Fruit fly (Drosophila melanogaster): ENCODE data around the gene CG4686.

Gene CG4686

DNA sequence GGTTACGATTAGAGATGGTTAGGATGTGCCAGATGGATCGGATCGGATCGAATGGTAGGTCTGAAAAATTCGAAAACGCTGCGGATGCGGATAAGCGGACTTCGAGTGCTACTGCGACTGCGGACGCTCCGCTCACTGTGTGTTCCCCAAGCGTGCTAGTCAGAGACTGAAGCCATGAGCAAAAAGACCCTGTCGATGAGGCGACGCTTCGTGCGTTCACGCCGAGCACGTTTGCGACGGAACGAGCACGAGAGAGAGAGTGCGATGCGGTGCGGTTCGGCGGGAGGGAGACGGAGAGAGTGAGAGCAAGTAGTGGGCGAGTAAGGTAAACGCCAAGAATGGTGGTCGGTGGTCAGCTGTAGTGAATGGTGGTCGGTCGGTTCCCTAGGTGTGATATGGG lies 27.6 kb upstream of the CG4686 start, which contains the start of gene bnl (continued):
- TF ChIP-seq CG4820 (GFP tag; optimal IDR thresholded peaks at IDR 0.05) (no peak), Hr39 (optimal IDR thresholded peaks at IDR 0.05) (no peak), fd102C (GFP tag; optimal IDR thresholded peaks at IDR 0.05) (peak; percentile 48), tll (GFP tag; optimal IDR thresholded peaks at IDR 0.05) (peak in 1 of 2 experiments; percentile 24), gsb-n (tag; optimal IDR thresholded peaks at IDR 0.05) (peak; percentile 43), CG4404 (GFP tag; IDR thresholded peaks at IDR 0.05) (no peak), cas (GFP tag; IDR thresholded peaks at IDR 0.05) (no peak), fd3F (GFP tag; optimal IDR thresholded peaks at IDR 0.05) (no peak), CG3163 (GFP tag; optimal IDR thresholded peaks at IDR 0.05) (peak; percentile 65), CG15269 (tag; optimal IDR thresholded peaks at IDR 0.05) (peak; percentile 48), nmo (GFP tag; optimal IDR thresholded peaks at IDR 0.05) (peak; percentile 11), YL-1 (GFP tag; optimal IDR thresholded peaks at IDR 0.05) (no peak), emc (GFP tag; optimal IDR thresholded peaks at IDR 0.05) (no peak), CG14050 (GFP tag; IDR thresholded peaks at IDR 0.05) (peak; percentile 43; the same call in 1 of the 3 replicates), CG32767 (GFP tag; IDR thresholded peaks at IDR 0.05) (peak; percentile 66; the same call in 1 of the 2 replicates), Scr (GFP tag; IDR thresholded peaks at IDR 0.05; ENCODE audit: partially characterized antibody) (peak; percentile 56), nau (GFP tag; optimal IDR thresholded peaks at IDR 0.05) (peak; percentile 59), ash1 (GFP tag; optimal IDR thresholded peaks at IDR 0.05) (peak; percentile 77), CG16815 (GFP tag; optimal IDR thresholded peaks at IDR 0.05) (no peak), ftz-f1 (GFP tag; optimal IDR thresholded peaks at IDR 0.05) (peak; percentile 81), slbo (GFP tag; IDR thresholded peaks at IDR 0.05) (no peak), Deaf1 (tag; optimal IDR thresholded peaks at IDR 0.05) (peak; percentile 100), CG31365 (tag; optimal IDR thresholded peaks at IDR 0.05) (no peak), CG7372 (GFP tag; IDR thresholded peaks at IDR 0.05) (no peak), TFAM (GFP tag; optimal IDR thresholded peaks at IDR 0.05) (no peak), CG7963 (GFP tag; IDR thresholded peaks at IDR 0.05; ENCODE audit: partially characterized antibody) (no peak), vfl (GFP tag; optimal IDR thresholded peaks at IDR 0.05) (peak; percentile 32), Fer2 (tag; optimal IDR thresholded peaks at IDR 0.05) (no peak), Ptx1 (GFP tag; IDR thresholded peaks at IDR 0.05) (no peak), kah (GFP tag; optimal IDR thresholded peaks at IDR 0.05) (peak; percentile 77), gfzf (GFP tag; optimal IDR thresholded peaks at IDR 0.05) (no peak), CG4617 (GFP tag; optimal IDR thresholded peaks at IDR 0.05; ENCODE audit: borderline replicate concordance) (no peak), Poxn (GFP tag; IDR thresholded peaks at IDR 0.05) (no peak), CG3838 (GFP tag; optimal IDR thresholded peaks at IDR 0.05) (no peak), Bteb2 (GFP tag; optimal IDR thresholded peaks at IDR 0.05) (no peak), jing (GFP tag; optimal IDR thresholded peaks at IDR 0.05) (peak; percentile 69), CG1233 (GFP tag; optimal IDR thresholded peaks at IDR 0.05) (peak; percentile 20), BtbVII (GFP tag; optimal IDR thresholded peaks at IDR 0.05) (peak; percentile 38), z (GFP tag; IDR thresholded peaks at IDR 0.05) (no peak), ap (GFP tag; IDR thresholded peaks at IDR 0.05) (no peak), lab (GFP tag; optimal IDR thresholded peaks at IDR 0.05) (peak; percentile 75), BEAF-32 (GFP tag; optimal IDR thresholded peaks at IDR 0.05) (peak; percentile 30), Stat92E (GFP tag; optimal IDR thresholded peaks at IDR 0.05) (peak in 1 of 3 experiments; percentile 58), zf30C (GFP tag; optimal IDR thresholded peaks at IDR 0.05) (no peak), CG14667 (GFP tag; IDR thresholded peaks at IDR 0.05) (no peak), Tbp (GFP tag; optimal IDR thresholded peaks at IDR 0.05) (no peak), Ssrp (tag; optimal IDR thresholded peaks at IDR 0.05) (no peak), CG12071 (GFP tag; optimal IDR thresholded peaks at IDR 0.05) (peak; percentile 71), zfh1 (GFP tag; IDR thresholded peaks at IDR 0.05) (0 out of 3 replicates have a peak, but pooled peaks have one; percentile 32), CG30431 (GFP tag; optimal IDR thresholded peaks at IDR 0.05) (no peak), HHEX (GFP tag; optimal IDR thresholded peaks at IDR 0.05) (peak; percentile 25)

All from whole organism, embryonic.